Fruit fly (Drosophila melanogaster) whole organism, embryonic: ENCODE data around the gene bwa.

ENCODE experiments used
- Atf6 ChIP-seq: fragments of 200-800 bp; sonication (Bioruptor generic); IDR thresholded peaks from 2 replicates; pipeline ENCODE4 v1.3.6; 2022; ENCODE audit warnings: missing biosample characterization, missing genetic modification characterization
- B-H2 ChIP-seq: fragments of 200-800 bp; sonication (Bioruptor generic); optimal IDR thresholded peaks from 2 replicates; lab custom pipeline; 2018; ENCODE audit warnings: missing biosample characterization, mild to moderate bottlenecking, missing genetic modification characterization
- Bdp1 ChIP-seq: fragments of 200-800 bp; sonication (Bioruptor generic); optimal IDR thresholded peaks from 3 replicates; lab custom pipeline; 2016; ENCODE audit warnings: missing biosample characterization, missing genetic modification characterization
- CG11723 ChIP-seq: fragments of 200-800 bp; sonication (Bioruptor generic); optimal IDR thresholded peaks from 2 replicates; lab custom pipeline; 2017; ENCODE audit warnings: missing biosample characterization, mild to moderate bottlenecking, missing genetic modification characterization
- CG1233 ChIP-seq: fragments of 200-800 bp; sonication (Bioruptor generic); optimal IDR thresholded peaks from 4 replicates; lab custom pipeline; 2018; ENCODE audit warnings: missing biosample characterization, mild to moderate bottlenecking, missing genetic modification characterization
- CG14860 ChIP-seq: fragments of 200-800 bp; sonication (Bioruptor generic); IDR thresholded peaks from 3 replicates; pipeline ENCODE4 v1.3.6; 2022; ENCODE audit warnings: missing biosample characterization, missing genetic modification characterization; ENCODE audit not compliant: partially characterized antibody
- CG15479 ChIP-seq: fragments of 200-800 bp; sonication (Bioruptor generic); optimal IDR thresholded peaks from 3 replicates; lab custom pipeline; 2019; ENCODE audit warnings: missing biosample characterization, mild to moderate bottlenecking, missing genetic modification characterization, moderate library complexity
- CG2116 ChIP-seq: fragments of 200-800 bp; sonication (Bioruptor generic); optimal IDR thresholded peaks from 3 replicates; lab custom pipeline; 2018; ENCODE audit warnings: missing biosample characterization, mild to moderate bottlenecking, missing genetic modification characterization
- CG2129 ChIP-seq: fragments of 200-800 bp; sonication (Bioruptor generic); IDR thresholded peaks from 2 replicates; pipeline ENCODE4 v1.3.6; 2022; ENCODE audit warnings: missing biosample characterization, missing genetic modification characterization; ENCODE audit not compliant: partially characterized antibody
- CG31441 ChIP-seq: fragments of 200-800 bp; sonication (Bioruptor generic); IDR thresholded peaks from 2 replicates; pipeline ENCODE4 v1.3.6; 2022; ENCODE audit warnings: missing biosample characterization, missing genetic modification characterization
- CG3281 ChIP-seq: fragments of 200-800 bp; sonication (Bioruptor generic); optimal IDR thresholded peaks from 3 replicates; lab custom pipeline; 2017; ENCODE audit warnings: missing biosample characterization, mild to moderate bottlenecking, missing genetic modification characterization
- CG33213 ChIP-seq: fragments of 200-800 bp; sonication (Bioruptor generic); optimal IDR thresholded peaks from 3 replicates; lab custom pipeline; 2016; ENCODE audit warnings: missing biosample characterization, missing genetic modification characterization
- CG3847 ChIP-seq: fragments of 200-800 bp; sonication (Bioruptor generic); IDR thresholded peaks from 2 replicates; pipeline ENCODE4 v1.3.6; 2022; ENCODE audit warnings: missing biosample characterization, missing genetic modification characterization
- CG4730 ChIP-seq: fragments of 200-800 bp; sonication (Bioruptor generic); IDR thresholded peaks from 2 replicates; pipeline ENCODE4 v1.3.6; 2022; ENCODE audit warnings: missing biosample characterization, missing genetic modification characterization
- CG6791 ChIP-seq: fragments of 200-800 bp; sonication (Bioruptor generic); IDR thresholded peaks from 3 replicates; pipeline ENCODE4 v1.3.6; 2022; ENCODE audit warnings: missing biosample characterization, missing genetic modification characterization; ENCODE audit not compliant: partially characterized antibody
- CG6813 ChIP-seq: fragments of 200-800 bp; sonication (Bioruptor generic); optimal IDR thresholded peaks from 2 replicates; lab custom pipeline; 2017; ENCODE audit warnings: missing biosample characterization, missing genetic modification characterization, mild to moderate bottlenecking, moderate library complexity, missing genetic modification reagents
- CG7556 ChIP-seq: fragments of 200-800 bp; sonication (Bioruptor generic); optimal IDR thresholded peaks from 2 replicates; lab custom pipeline; 2017; ENCODE audit warnings: missing biosample characterization, mild to moderate bottlenecking, missing genetic modification characterization
- CG9437 ChIP-seq: fragments of 200-800 bp; sonication (Bioruptor generic); optimal IDR thresholded peaks from 2 replicates; lab custom pipeline; 2018; ENCODE audit warnings: missing biosample characterization, mild to moderate bottlenecking, missing genetic modification characterization
- Dip3 ChIP-seq: fragments of 200-800 bp; sonication (Bioruptor generic); optimal IDR thresholded peaks from 3 replicates; lab custom pipeline; 2016; ENCODE audit warnings: missing biosample characterization, missing genetic modification characterization
- E2f1 ChIP-seq: fragments of 200-800 bp; sonication (Bioruptor generic); IDR thresholded peaks from 2 replicates; pipeline ENCODE4 v1.3.6; 2022; ENCODE audit warnings: missing biosample characterization, missing genetic modification characterization
- ERR ChIP-seq: fragments of 200-800 bp; sonication (Bioruptor generic); optimal IDR thresholded peaks from 2 replicates; lab custom pipeline; 2016; ENCODE audit warnings: missing biosample characterization, missing genetic modification characterization
- HmgZ ChIP-seq: fragments of 200-800 bp; sonication (Bioruptor generic); optimal IDR thresholded peaks from 2 replicates; lab custom pipeline; 2018; ENCODE audit warnings: missing biosample characterization, mild to moderate bottlenecking, missing genetic modification characterization
- Hr3 ChIP-seq: fragments of 200-800 bp; sonication (Bioruptor generic); optimal IDR thresholded peaks from 3 replicates; lab custom pipeline; 2016; ENCODE audit warnings: missing biosample characterization, missing genetic modification characterization
- Kr ChIP-seq: fragments of 200-800 bp; sonication (Bioruptor generic); optimal IDR thresholded peaks from 2 replicates; lab custom pipeline; 2017; ENCODE audit warnings: missing biosample characterization, mild to moderate bottlenecking, missing genetic modification characterization
- Poxn ChIP-seq: fragments of 200-800 bp; sonication (Bioruptor generic); IDR thresholded peaks from 2 replicates; pipeline ENCODE4 v1.3.6; 2022; ENCODE audit warnings: missing biosample characterization, missing genetic modification characterization
- Usf ChIP-seq: fragments of 200-800 bp; sonication (Bioruptor generic); optimal IDR thresholded peaks from 2 replicates; lab custom pipeline; 2017; ENCODE audit warnings: missing genotype, missing biosample characterization, missing genetic modification characterization
- al ChIP-seq: fragments of 200-800 bp; sonication (Bioruptor generic); IDR thresholded peaks from 2 replicates; pipeline ENCODE4 v1.3.6; 2022; ENCODE audit warnings: missing biosample characterization, missing genetic modification characterization
- bcd ChIP-seq: fragments of 200-800 bp; sonication (Bioruptor generic); optimal IDR thresholded peaks from 2 replicates; lab custom pipeline; 2017; ENCODE audit warnings: missing biosample characterization, mild to moderate bottlenecking, missing genetic modification characterization
- crp ChIP-seq, 2 experiments: fragments of 200-800 bp; sonication (Bioruptor generic); optimal IDR thresholded peaks; 2 replicates in 1 of 2; 3 replicates in 1 of 2; lab custom pipeline; 2017; ENCODE audit warnings: missing biosample characterization in 2 of 2, missing genetic modification characterization in 2 of 2, mild to moderate bottlenecking in 1 of 2, moderate library complexity in 1 of 2
- dan ChIP-seq: fragments of 200-800 bp; sonication (Bioruptor generic); IDR thresholded peaks from 2 replicates; pipeline ENCODE4 v1.3.6; 2022; ENCODE audit warnings: missing biosample characterization, missing genetic modification characterization
- fd64A ChIP-seq: fragments of 200-800 bp; sonication (Bioruptor generic); optimal IDR thresholded peaks from 3 replicates; lab custom pipeline; 2018; ENCODE audit warnings: missing biosample characterization, mild to moderate bottlenecking, missing genetic modification characterization
- gcm ChIP-seq: fragments of 200-800 bp; sonication (Bioruptor generic); optimal IDR thresholded peaks from 2 replicates; lab custom pipeline; 2019; ENCODE audit warnings: missing biosample characterization, mild to moderate bottlenecking, missing genetic modification characterization, moderate library complexity
- gem ChIP-seq: fragments of 200-800 bp; sonication (Bioruptor generic); optimal IDR thresholded peaks from 2 replicates; lab custom pipeline; 2019; ENCODE audit warnings: missing biosample characterization, mild to moderate bottlenecking, missing genetic modification characterization, moderate library complexity
- h ChIP-seq: fragments of >200 bp; optimal IDR thresholded peaks from 2 replicates; lab custom pipeline; 2017
- jigr1 ChIP-seq: fragments of 200-800 bp; sonication (Bioruptor generic); IDR thresholded peaks from 3 replicates; pipeline ENCODE4 v1.3.6; 2022; ENCODE audit warnings: missing biosample characterization, missing genetic modification characterization
- lola ChIP-seq, 3 experiments: fragments of >200 bp in 2 of 3; fragments of 200-800 bp in 1 of 3; sonication (Bioruptor generic) in 1 of 3; optimal IDR thresholded peaks; 2 replicates each; lab custom pipeline; 2017 to 2019; ENCODE audit warnings: missing biosample characterization in 3 of 3, missing genetic modification characterization in 3 of 3, mild to moderate bottlenecking in 1 of 3, moderate library complexity in 1 of 3
- nerfin-2 ChIP-seq: fragments of 200-800 bp; sonication (Bioruptor generic); IDR thresholded peaks from 2 replicates; pipeline ENCODE4 v1.3.6; 2022; ENCODE audit warnings: missing biosample characterization, missing genetic modification characterization; ENCODE audit not compliant: partially characterized antibody
- nmo ChIP-seq: fragments of 200-800 bp; sonication (Bioruptor generic); optimal IDR thresholded peaks from 2 replicates; lab custom pipeline; 2018; ENCODE audit warnings: missing biosample characterization, mild to moderate bottlenecking, missing genetic modification characterization, moderate library complexity
- pfk ChIP-seq: fragments of 200-800 bp; sonication (Bioruptor generic); optimal IDR thresholded peaks from 2 replicates; lab custom pipeline; 2018; ENCODE audit warnings: missing biosample characterization, mild to moderate bottlenecking, missing genetic modification characterization, moderate library complexity
- pita ChIP-seq: fragments of 200-800 bp; sonication (Bioruptor generic); optimal IDR thresholded peaks from 2 replicates; lab custom pipeline; 2017; ENCODE audit warnings: missing biosample characterization, mild to moderate bottlenecking, missing genetic modification characterization
- row ChIP-seq: fragments of 200-800 bp; sonication (Bioruptor generic); IDR thresholded peaks from 3 replicates; pipeline ENCODE4 v1.3.6; 2022; ENCODE audit warnings: missing biosample characterization, missing genetic modification characterization
- schlank ChIP-seq: fragments of 200-800 bp; sonication (Bioruptor generic); optimal IDR thresholded peaks from 2 replicates; lab custom pipeline; 2018; ENCODE audit warnings: missing biosample characterization, mild to moderate bottlenecking, missing genetic modification characterization
- sd ChIP-seq: fragments of 200-800 bp; sonication (Bioruptor generic); optimal IDR thresholded peaks from 3 replicates; lab custom pipeline; 2018; ENCODE audit warnings: missing biosample characterization, mild to moderate bottlenecking, missing genetic modification characterization, moderate library complexity
- sens ChIP-seq: fragments of 200-800 bp; sonication (Bioruptor generic); peaks from one replicate; lab custom pipeline; 2016; ENCODE audit warnings: missing biosample characterization, missing genetic modification characterization
- sim ChIP-seq: fragments of 200-800 bp; sonication (Bioruptor generic); IDR thresholded peaks from 2 replicates; pipeline ENCODE4 v1.3.6; 2022; ENCODE audit warnings: missing biosample characterization, missing genetic modification characterization
- stwl ChIP-seq: fragments of 200-800 bp; sonication (Bioruptor generic); optimal IDR thresholded peaks from 3 replicates; lab custom pipeline; 2018; ENCODE audit warnings: missing biosample characterization, mild to moderate bottlenecking, missing genetic modification characterization, moderate library complexity
- tap ChIP-seq: fragments of 200-800 bp; optimal IDR thresholded peaks from 3 replicates; lab custom pipeline; 2019; ENCODE audit warnings: missing biosample characterization, mild to moderate bottlenecking, missing genetic modification characterization, moderate library complexity
- unpg ChIP-seq: fragments of 200-800 bp; sonication (Bioruptor generic); optimal IDR thresholded peaks from 3 replicates; lab custom pipeline; 2018; ENCODE audit warnings: missing biosample characterization, mild to moderate bottlenecking, missing genetic modification characterization, moderate library complexity
- wdn ChIP-seq: fragments of 200-800 bp; sonication (Bioruptor generic); IDR thresholded peaks from 2 replicates; pipeline ENCODE4 v1.3.6; 2022; ENCODE audit warnings: missing biosample characterization, missing genetic modification characterization
- zen2 ChIP-seq: fragments of 200-800 bp; sonication (Bioruptor generic); IDR thresholded peaks from 3 replicates; pipeline ENCODE4 v1.3.6; 2022; ENCODE audit warnings: missing biosample characterization, missing genetic modification characterization; ENCODE audit not compliant: partially characterized antibody
- zfh2 ChIP-seq: fragments of 200-800 bp; sonication (Bioruptor generic); optimal IDR thresholded peaks from 2 replicates; lab custom pipeline; 2016; ENCODE audit warnings: missing biosample characterization, missing genetic modification characterization

The bwa gene

dm6 chr2L:20093794-20094193 is 27.6 kb downstream of the bwa start, which contains the start of the genes Taf13 and nesd (continued):
- TF ChIP-seq bcd (GFP tag; lab: Kevin White, UChicago) (peak; percentile 14), sd (tag; lab: Kevin White, UChicago) (peak; percentile 27), dan (GFP tag; lab: Robert Waterston, UW) (no peak), jigr1 (no peak), gem (tag; lab: Kevin White, UChicago) (peak; percentile 55), CG11723 (GFP tag; lab: Kevin White, UChicago) (no peak), CG14860 (GFP tag; lab: Robert Waterston, UW) (peak; percentile 82), tap (no peak), ERR (GFP tag; lab: Kevin White, UChicago) (no peak), CG3847 (GFP tag; lab: Robert Waterston, UW) (peak; percentile 45; the same call in 1 of the 2 replicates), CG33213 (GFP tag; lab: Kevin White, UChicago) (peak; percentile 18), row (GFP tag; lab: Robert Waterston, UW) (peak; percentile 94), Poxn (no peak), zen2 (GFP tag; lab: Robert Waterston, UW) (no peak; the same call in 2 of the 3 replicates), Bdp1 (GFP tag; lab: Kevin White, UChicago) (peak; percentile 1), fd64A (GFP tag; lab: Kevin White, UChicago) (no peak), wdn (GFP tag; lab: Robert Waterston, UW) (no peak), CG1233 (GFP tag; lab: Kevin White, UChicago) (no peak), Usf (GFP tag; lab: Kevin White, UChicago) (no peak), sim (GFP tag; lab: Robert Waterston, UW) (no peak), zfh2 (peak; percentile 31), E2f1 (GFP tag; lab: Robert Waterston, UW) (no peak), schlank (no peak), CG7556 (GFP tag; lab: Kevin White, UChicago) (peak; percentile 1), Kr (GFP tag; lab: Kevin White, UChicago) (no peak), CG3281 (GFP tag; lab: Kevin White, UChicago) (peak; percentile 29), nmo (GFP tag; lab: Kevin White, UChicago) (peak; percentile 79), gcm (GFP tag; lab: Kevin White, UChicago) (no peak), Dip3 (GFP tag; lab: Kevin White, UChicago) (peak; percentile 13), CG4730 (GFP tag; lab: Robert Waterston, UW) (no peak), CG6813 (GFP tag; lab: Kevin White, UChicago) (no peak), CG2116 (GFP tag; lab: Kevin White, UChicago) (peak; percentile 100), CG9437 (GFP tag; lab: Kevin White, UChicago) (peak; percentile 35), Hr3 (GFP tag; lab: Kevin White, UChicago) (peak; percentile 20), nerfin-2 (GFP tag; lab: Robert Waterston, UW) (peak; percentile 64), pfk (GFP tag; lab: Kevin White, UChicago) (no peak), unpg (peak; percentile 26), lola (GFP tag; optimal IDR thresholded peaks at IDR 0.05; lab: Kevin White, UChicago) (peak in 1 of 3 experiments; percentile 46), CG31441 (GFP tag; lab: Robert Waterston, UW) (peak; percentile 50; the same call in 1 of the 2 replicates), Atf6 (GFP tag; lab: Robert Waterston, UW) (no peak), h (lab: Kevin White, UChicago) (no peak), HmgZ (tag; lab: Kevin White, UChicago) (peak; percentile 68), CG6791 (GFP tag; lab: Robert Waterston, UW) (peak; percentile 66; the same call in 2 of the 3 replicates), stwl (tag; lab: Kevin White, UChicago) (peak; percentile 63), CG15479 (peak; percentile 29), al (GFP tag; lab: Robert Waterston, UW) (no peak), CG2129 (peak; percentile 58; the same call in 1 of the 2 replicates), sens (GFP tag; lab: Kevin White, UChicago) (peak; percentile 87), pita (GFP tag; lab: Kevin White, UChicago) (no peak), B-H2 (GFP tag; lab: Kevin White, UChicago) (peak; percentile 29), crp (GFP tag; optimal IDR thresholded peaks at IDR 0.05; lab: Kevin White, UChicago) (peak in 1 of 2 experiments; percentile 52)
